Worm (Caenorhabditis elegans) whole organism, L1 larva: Measurements from ENCODE around the gene let-765.

Experiments
- C34B4.2 ChIP-seq: sonication (generic microtip); optimal IDR thresholded peaks from 2 replicates; lab custom pipeline; 2017; ENCODE audit warnings: mild to moderate bottlenecking, missing genetic modification characterization, missing compliant biosample characterization
- aha-1 ChIP-seq: fragments of 150-350 bp; optimal IDR thresholded peaks from 2 replicates; lab custom pipeline; 2014; ENCODE audit warnings: missing biosample characterization, missing genetic modification characterization
- blmp-1 ChIP-seq: fragments of 150-350 bp; optimal IDR thresholded peaks from 2 replicates; lab custom pipeline; 2014; ENCODE audit warnings: missing biosample characterization, missing genetic modification characterization
- ceh-8 ChIP-seq: fragments of 200-800 bp; sonication (Bioruptor generic); optimal IDR thresholded peaks from 2 replicates; lab custom pipeline; 2018; ENCODE audit warnings: mild to moderate bottlenecking, missing genetic modification characterization, moderate library complexity, missing compliant biosample characterization
- ceh-88 ChIP-seq: fragments of 200-800 bp; sonication (Bioruptor generic); IDR thresholded peaks from 2 replicates; pipeline ENCODE4 v1.3.6; 2022; ENCODE audit warnings: missing genetic modification characterization, missing compliant biosample characterization
- ceh-90 ChIP-seq: sonication (generic microtip); optimal IDR thresholded peaks from 2 replicates; lab custom pipeline; 2016; ENCODE audit warnings: missing genetic modification characterization, missing compliant biosample characterization
- ces-1 ChIP-seq: fragments of 150-350 bp; optimal IDR thresholded peaks from 2 replicates; lab custom pipeline; 2014; ENCODE audit warnings: missing biosample characterization, missing genetic modification reagents, missing genetic modification characterization
- dsc-1 ChIP-seq: sonication (generic microtip); optimal IDR thresholded peaks from 2 replicates; lab custom pipeline; 2016; ENCODE audit warnings: mild to moderate bottlenecking, missing genetic modification characterization, missing compliant biosample characterization
- efl-1 ChIP-seq, 4 experiments: fragments of 150-350 bp; optimal IDR thresholded peaks in 3 of 4; peaks in 1 of 4; 1 replicate in 1 of 4; 2 replicates in 3 of 4; lab custom pipeline; 2014; ENCODE audit warnings: missing biosample characterization in 2 of 4, missing genetic modification characterization in 2 of 4, missing genetic modification reagents in 2 of 4
- efl-3 ChIP-seq: fragments of 200-800 bp; sonication (Bioruptor generic); optimal IDR thresholded peaks from 2 replicates; lab custom pipeline; 2018; ENCODE audit warnings: mild to moderate bottlenecking, missing genetic modification characterization, missing compliant biosample characterization
- fkh-10 ChIP-seq: sonication (generic microtip); optimal IDR thresholded peaks from 2 replicates; lab custom pipeline; 2017; ENCODE audit warnings: missing biosample characterization, missing genetic modification reagents, missing genetic modification characterization
- fkh-4 ChIP-seq: sonication (generic microtip); optimal IDR thresholded peaks from 2 replicates; lab custom pipeline; 2016; ENCODE audit warnings: missing compliant biosample characterization, missing genetic modification characterization, borderline replicate concordance
- fkh-8 ChIP-seq: sonication (generic microtip); optimal IDR thresholded peaks from 2 replicates; lab custom pipeline; 2016; ENCODE audit warnings: mild to moderate bottlenecking, missing genetic modification characterization, missing compliant biosample characterization
- hlh-17 ChIP-seq: fragments of 200-800 bp; sonication (Bioruptor generic); optimal IDR thresholded peaks from 2 replicates; lab custom pipeline; 2018; ENCODE audit warnings: missing genetic modification characterization, mild to moderate bottlenecking, missing compliant biosample characterization, moderate library complexity, borderline replicate concordance
- hlh-4 ChIP-seq: sonication (generic microtip); optimal IDR thresholded peaks from 2 replicates; lab custom pipeline; 2016; ENCODE audit warnings: mild to moderate bottlenecking, missing genetic modification characterization, missing compliant biosample characterization
- lin-14 ChIP-seq: fragments of 200-800 bp; sonication (Bioruptor generic); optimal IDR thresholded peaks from 2 replicates; lab custom pipeline; 2018; ENCODE audit warnings: mild to moderate bottlenecking, missing genetic modification characterization, moderate library complexity, missing compliant biosample characterization
- lin-35 ChIP-seq, 2 experiments: fragments of 150-350 bp; optimal IDR thresholded peaks; 2 replicates each; lab custom pipeline; 2014; ENCODE audit warnings: missing biosample characterization in 2 of 2, missing genetic modification characterization in 2 of 2, missing genetic modification reagents in 2 of 2
- lir-3 ChIP-seq: sonication (generic microtip); optimal IDR thresholded peaks from 2 replicates; lab custom pipeline; 2016; ENCODE audit warnings: mild to moderate bottlenecking, missing genetic modification characterization, moderate library complexity, missing compliant biosample characterization; ENCODE audit not compliant: poor library complexity
- lsy-2 ChIP-seq, 2 experiments: fragments of 150-350 bp; optimal IDR thresholded peaks; 2 replicates each; lab custom pipeline; 2014; ENCODE audit warnings: missing biosample characterization in 2 of 2, missing genetic modification characterization in 2 of 2
- mdl-1 ChIP-seq, 2 experiments: fragments of 150-350 bp; optimal IDR thresholded peaks; 2 replicates each; lab custom pipeline; 2014 to 2017; ENCODE audit warnings: missing biosample characterization in 2 of 2, missing genetic modification characterization in 2 of 2, inconsistent platforms in 1 of 2
- nhr-12 ChIP-seq: sonication (generic microtip); optimal IDR thresholded peaks from 2 replicates; lab custom pipeline; 2017; ENCODE audit warnings: missing biosample characterization, missing genetic modification characterization
- nhr-20 ChIP-seq: sonication (generic microtip); optimal IDR thresholded peaks from 2 replicates; lab custom pipeline; 2016; ENCODE audit warnings: mild to moderate bottlenecking, missing genetic modification characterization, missing compliant biosample characterization
- nhr-28 ChIP-seq: fragments of 150-350 bp; optimal IDR thresholded peaks from 2 replicates; lab custom pipeline; 2014; ENCODE audit warnings: missing biosample characterization, missing genetic modification characterization
- nhr-71 ChIP-seq: sonication (generic microtip); optimal IDR thresholded peaks from 2 replicates; lab custom pipeline; 2016; ENCODE audit warnings: mild to moderate bottlenecking, missing genetic modification characterization, moderate library complexity, missing compliant biosample characterization
- nhr-84 ChIP-seq: sonication (generic microtip); optimal IDR thresholded peaks from 2 replicates; lab custom pipeline; 2017; ENCODE audit warnings: missing biosample characterization, missing genetic modification characterization
- nhr-90 ChIP-seq: sonication (generic microtip); optimal IDR thresholded peaks from 2 replicates; lab custom pipeline; 2016; ENCODE audit warnings: mild to moderate bottlenecking, missing genetic modification characterization, missing compliant biosample characterization; ENCODE audit not compliant: poor library complexity
- rnt-1 ChIP-seq: sonication (generic microtip); optimal IDR thresholded peaks from 2 replicates; lab custom pipeline; 2016; ENCODE audit warnings: mild to moderate bottlenecking, missing genetic modification characterization, moderate library complexity, missing compliant biosample characterization
- skn-1 ChIP-seq: fragments of 150-350 bp; optimal IDR thresholded peaks from 2 replicates; lab custom pipeline; 2014; ENCODE audit warnings: missing biosample characterization, missing genetic modification characterization
- sox-4 ChIP-seq: sonication (generic microtip); optimal IDR thresholded peaks from 2 replicates; lab custom pipeline; 2016; ENCODE audit warnings: missing genetic modification characterization, missing compliant biosample characterization
- sup-37 ChIP-seq: fragments of 200-800 bp; sonication (Bioruptor generic); optimal IDR thresholded peaks from 2 replicates; lab custom pipeline; 2018; ENCODE audit warnings: mild to moderate bottlenecking, missing genetic modification characterization, missing compliant biosample characterization
- zag-1 ChIP-seq: fragments of 150-350 bp; optimal IDR thresholded peaks from 2 replicates; lab custom pipeline; 2014; ENCODE audit warnings: missing biosample characterization, missing genetic modification characterization
- ztf-4 ChIP-seq: fragments of 150-350 bp; optimal IDR thresholded peaks from 2 replicates; lab custom pipeline; 2014; ENCODE audit warnings: missing biosample characterization, missing genetic modification characterization

The let-765 gene

ce11 chrIII:6601073-6601472 lies at the start of gene let-765:
Gene let-765, minus strand, starts transcription at chrIII:6601173.
- TF ChIP-seq blmp-1 (tag; lab: Kevin White, UChicago) (peak; percentile 32), efl-3 (no peak), lin-14 (GFP tag; lab: Kevin White, UChicago) (peak; percentile 25), efl-1 (optimal IDR thresholded peaks at IDR 0.05; lab: Kevin White, UChicago) (no peak), efl-1 (GFP tag; optimal IDR thresholded peaks at IDR 0.05 in 1 of 2; lab: Kevin White, UChicago) (peak in 1 of 2 experiments; percentile 22), nhr-71 (tag; lab: Kevin White, UChicago) (no peak)

ce11 chrIII:6647568-6647967 lies 46.6 kb upstream of the let-765 start:
- TF ChIP-seq ceh-8 (no peak), sup-37 (GFP tag; lab: Kevin White, UChicago) (no peak), lin-14 (GFP tag; lab: Kevin White, UChicago) (peak; percentile 3)

DNA sequence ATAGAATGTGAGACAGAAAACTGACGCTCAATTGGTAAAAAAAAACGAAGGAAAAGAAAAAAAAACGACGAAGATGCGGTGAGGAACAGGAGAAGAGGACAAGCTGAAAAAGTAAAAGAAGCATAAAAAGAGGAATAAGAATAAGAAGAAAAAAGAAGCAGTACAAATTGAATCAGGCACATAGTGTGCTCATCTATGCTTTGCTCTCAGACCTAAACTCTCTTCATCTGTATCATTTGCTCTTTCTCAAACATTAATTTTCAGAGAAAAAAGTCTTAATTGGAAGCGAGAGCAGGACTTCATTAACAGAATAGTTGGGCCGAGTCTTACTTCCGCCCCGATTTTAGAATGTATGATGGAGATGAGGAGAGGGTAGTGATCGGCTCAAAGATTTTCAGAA lies 45.9 kb upstream of the let-765 start:
- TF ChIP-seq lin-14 (GFP tag; lab: Kevin White, UChicago), result peak; percentile 66
- TF ChIP-seq fkh-8 (tag; lab: Kevin White, UChicago), result peak; percentile 31
- no peak for TF ChIP-seq ceh-90
- TF ChIP-seq fkh-10 (GFP tag; lab: Kevin White, UChicago), result peak; percentile 25
- TF ChIP-seq lsy-2 (tag; optimal IDR thresholded peaks at IDR 0.05; lab: Kevin White, UChicago), result peak in 1 of 2 experiments; percentile 2
- no peak for TF ChIP-seq nhr-28 (tag; lab: Kevin White, UChicago)
- peak; percentile 18 for TF ChIP-seq nhr-71 (tag; lab: Kevin White, UChicago)
- peak; percentile 62 for TF ChIP-seq ces-1 (GFP tag; lab: Kevin White, UChicago)

DNA sequence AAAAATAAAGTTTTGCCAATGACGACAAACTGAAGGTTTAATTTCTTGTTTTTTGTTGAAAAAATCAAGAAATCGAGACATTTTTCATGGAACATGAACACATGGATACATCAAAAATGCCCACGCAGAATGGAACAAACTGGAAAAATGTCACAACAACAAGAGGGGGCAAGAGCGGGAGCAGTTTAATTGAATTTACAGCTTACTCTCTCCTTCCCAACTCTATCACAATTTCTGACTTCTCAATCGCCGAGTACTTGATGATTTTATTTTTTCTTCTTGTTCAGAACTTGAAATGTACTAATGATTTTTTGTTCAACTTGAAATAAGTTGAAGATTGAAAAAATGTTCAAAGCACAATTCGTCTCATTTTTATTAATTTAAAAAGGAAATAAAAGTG lies 44.3 kb upstream of the let-765 start:
- no peak for TF ChIP-seq skn-1 (tag; lab: Kevin White, UChicago)
- no peak for TF ChIP-seq C34B4.2 (tag; lab: Kevin White, UChicago)
- no peak for TF ChIP-seq efl-3
- TF ChIP-seq sox-4, result no peak
- TF ChIP-seq aha-1 (tag; lab: Kevin White, UChicago), result no peak
- no peak for TF ChIP-seq nhr-90 (tag; lab: Kevin White, UChicago)
- TF ChIP-seq ceh-88 (GFP tag; lab: Robert Waterston, UW), result no peak
- TF ChIP-seq ztf-4 (tag; lab: Kevin White, UChicago), result no peak
- no peak for TF ChIP-seq lin-35 (GFP tag; optimal IDR thresholded peaks at IDR 0.05; lab: Kevin White, UChicago)
- TF ChIP-seq nhr-84 (tag; lab: Kevin White, UChicago), result no peak
- no peak for TF ChIP-seq dsc-1 (tag; lab: Kevin White, UChicago)
- TF ChIP-seq fkh-4, result no peak

DNA sequence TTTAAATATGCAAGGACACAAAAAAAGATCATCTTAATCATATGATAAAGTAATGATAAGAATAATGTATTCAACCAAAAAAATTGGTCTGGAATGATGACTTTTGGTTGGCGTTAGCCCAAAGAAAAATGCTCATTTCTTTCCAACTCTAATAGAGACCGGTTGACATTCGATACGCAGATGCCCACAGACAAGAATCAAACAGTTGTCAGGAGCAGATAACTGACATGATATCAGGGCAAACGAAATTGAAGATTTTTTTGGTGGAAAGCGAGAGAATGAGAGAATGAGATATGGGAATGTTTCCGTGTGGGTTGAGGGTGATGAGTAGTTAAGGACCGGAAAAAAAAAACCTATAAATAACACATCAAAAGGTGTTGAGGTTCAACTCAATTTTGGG lies 38.1 kb upstream of the let-765 start:
- TF ChIP-seq rnt-1, result peak; percentile 26
- TF ChIP-seq hlh-17 (GFP tag; lab: Kevin White, UChicago), result no peak
- TF ChIP-seq lir-3 (tag; lab: Kevin White, UChicago), result no peak
- TF ChIP-seq nhr-12, result no peak
- TF ChIP-seq fkh-4, result no peak
- no peak for TF ChIP-seq mdl-1 (tag; optimal IDR thresholded peaks at IDR 0.05; lab: Kevin White, UChicago)
- no peak for TF ChIP-seq nhr-28 (tag; lab: Kevin White, UChicago)
- TF ChIP-seq nhr-90 (tag; lab: Kevin White, UChicago), result no peak
- no peak for TF ChIP-seq hlh-4 (tag; lab: Kevin White, UChicago)
- TF ChIP-seq efl-1 (optimal IDR thresholded peaks at IDR 0.05; lab: Kevin White, UChicago), result no peak
- no peak for TF ChIP-seq efl-1 (GFP tag; optimal IDR thresholded peaks at IDR 0.05 in 1 of 2; lab: Kevin White, UChicago)
- TF ChIP-seq lsy-2 (tag; optimal IDR thresholded peaks at IDR 0.05; lab: Kevin White, UChicago), result peak in 1 of 2 experiments; percentile 3
- TF ChIP-seq zag-1 (tag; lab: Kevin White, UChicago), result no peak
- no peak for TF ChIP-seq nhr-20
- TF ChIP-seq, all 84 proteins: peak for 2
